Fruit fly (Drosophila melanogaster) Kc167 (cell line): ENCODE data around the gene Smr.

Experiments used
- Myc ChIP-seq: fragments of >200 bp; optimal IDR thresholded peaks from 2 replicates; lab custom pipeline; 2017; ENCODE audit warnings: missing external identifiers
- Sin3A ChIP-seq: fragments of >200 bp; optimal IDR thresholded peaks from 2 replicates; lab custom pipeline; 2018; ENCODE audit warnings: missing external identifiers
- h ChIP-seq: fragments of >200 bp; optimal IDR thresholded peaks from 3 replicates; lab custom pipeline; 2018; ENCODE audit warnings: missing external identifiers
- insv ChIP-seq: fragments of >200 bp; optimal IDR thresholded peaks from 3 replicates; lab custom pipeline; 2018; ENCODE audit warnings: missing external identifiers
- psq ChIP-seq: fragments of >200 bp; optimal IDR thresholded peaks from 2 replicates; lab custom pipeline; 2017; ENCODE audit warnings: missing external identifiers
- ttk ChIP-seq: sonication (Bioruptor generic); optimal IDR thresholded peaks from 2 replicates; lab custom pipeline; 2017; ENCODE audit warnings: missing external identifiers

DNA sequence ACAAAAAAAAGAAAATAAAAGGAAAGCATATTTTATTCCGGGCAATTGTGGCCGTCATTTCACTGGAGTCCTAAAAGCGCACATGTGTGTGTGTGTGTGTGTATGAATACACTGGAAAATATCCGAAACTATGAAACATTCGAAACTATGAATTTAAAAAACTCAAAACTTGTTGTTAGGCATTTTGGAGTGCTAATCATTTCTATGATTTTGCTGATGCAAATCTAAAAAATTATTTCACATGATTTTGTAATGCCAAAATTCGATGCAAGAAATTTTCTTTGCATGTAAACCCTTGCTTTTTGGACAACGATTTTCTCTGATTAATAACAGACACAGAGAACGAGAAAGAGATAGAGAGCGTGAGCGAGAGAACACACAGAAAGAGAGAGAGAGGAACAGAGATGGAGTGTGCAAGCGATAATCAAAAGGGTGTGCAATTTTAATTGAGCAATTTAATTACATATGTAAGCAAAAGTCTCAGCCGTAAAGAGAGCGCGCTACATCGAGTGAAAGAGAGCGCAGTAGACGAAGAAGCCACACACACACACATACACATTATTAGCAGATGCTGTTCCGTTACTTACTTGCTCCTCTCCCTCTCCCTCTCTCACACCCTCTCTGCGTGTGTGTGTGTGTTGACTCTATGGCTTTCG, 43.2 kb downstream of the Smr start:
- TF ChIP-seq ttk (lab: Kevin White, UChicago) (no peak), h (lab: Kevin White, UChicago) (no peak), Myc (lab: Kevin White, UChicago) (no peak), insv (lab: Kevin White, UChicago) (no peak), Sin3A (lab: Kevin White, UChicago) (no peak), psq (no peak)
